Worm (Caenorhabditis elegans): Measurements from ENCODE around the gene C49F5.6.

DNA sequence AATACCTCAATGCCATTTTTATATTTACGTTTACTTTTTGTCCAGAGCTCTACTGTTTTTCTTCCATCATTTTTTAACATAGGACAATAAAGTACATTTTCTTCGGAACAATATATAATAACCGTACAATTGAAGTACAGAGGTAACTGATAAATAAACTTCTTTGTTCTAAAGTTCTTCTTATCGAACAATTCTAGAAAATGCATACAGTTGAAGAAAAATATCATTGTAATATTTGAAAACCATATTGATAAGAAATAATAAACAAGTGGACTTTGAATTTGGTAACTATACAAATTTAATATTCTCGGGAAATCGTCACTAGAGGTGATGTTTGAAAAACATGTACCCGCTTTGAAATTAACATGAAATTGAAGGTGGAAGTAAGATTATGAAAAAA lies 8.5 kb downstream of the C49F5.6 start:
- no peak for TF ChIP-seq ztf-11 (tag; optimal IDR thresholded peaks at IDR 0.05)
- TF ChIP-seq elt-3 (tag; optimal IDR thresholded peaks at IDR 0.05) = no peak
- no peak for TF ChIP-seq snpc-4 (tag; optimal IDR thresholded peaks at IDR 0.05)
- TF ChIP-seq lin-11 (tag; optimal IDR thresholded peaks at IDR 0.05) = no peak
- TF ChIP-seq ztf-4 (tag; optimal IDR thresholded peaks at IDR 0.05) = no peak
- TF ChIP-seq nhr-237 (tag; optimal IDR thresholded peaks at IDR 0.05) = no peak
- TF ChIP-seq lin-39 (tag; optimal IDR thresholded peaks at IDR 0.05) = no peak
- TF ChIP-seq R02D3.7 (tag; optimal IDR thresholded peaks at IDR 0.05) = no peak

All from whole organism, L2 larva.